Fruit fly (Drosophila melanogaster): Measurements from ENCODE around the gene Phlpp.
A peak's percentile ranks its signal among the peaks of the same experiment; 100 is the strongest.

Gene Phlpp

DNA sequence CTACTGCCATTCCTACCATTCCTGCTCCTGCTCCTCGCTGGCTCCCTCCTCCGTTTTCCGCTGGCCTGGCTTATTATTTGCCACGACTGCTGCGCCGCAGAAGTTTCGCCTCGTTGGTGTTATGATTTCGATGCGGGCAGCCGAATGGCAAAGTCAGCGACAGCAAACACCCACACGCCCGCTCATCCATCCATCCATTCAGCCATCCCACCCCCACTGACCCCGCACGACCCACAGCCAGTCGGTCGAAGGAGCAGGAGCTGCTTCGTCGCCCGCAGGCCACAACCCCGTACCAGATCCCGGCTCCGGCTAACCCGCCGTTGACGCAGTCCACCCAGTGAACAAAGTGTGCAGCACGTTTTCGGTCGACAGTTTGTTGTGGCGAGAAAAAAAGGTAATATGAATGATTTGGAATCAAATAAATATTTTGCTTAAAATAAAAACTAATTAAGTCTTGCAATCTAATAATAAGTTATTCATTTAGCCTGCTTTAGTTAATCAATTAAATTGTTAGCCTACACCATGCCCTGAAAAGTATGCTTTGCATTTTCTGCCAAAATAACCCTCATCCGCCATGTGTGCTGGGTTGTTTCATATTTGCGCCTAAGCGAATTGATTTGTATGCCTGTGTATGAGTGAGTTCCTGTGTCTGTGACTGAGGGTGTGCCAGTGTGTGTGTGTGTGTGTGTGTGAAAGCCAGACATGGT, 32.3 kb upstream of the Phlpp start (continued):
- TF ChIP-seq CG6683 (GFP tag; optimal IDR thresholded peaks at IDR 0.05): peak; percentile 65
- TF ChIP-seq sc (optimal IDR thresholded peaks at IDR 0.05): no peak
- TF ChIP-seq sc (GFP tag; optimal IDR thresholded peaks at IDR 0.05): no peak
- no peak for TF ChIP-seq Side (GFP tag; optimal IDR thresholded peaks at IDR 0.05)
- peak; percentile 44 for TF ChIP-seq CG10209 (GFP tag; optimal IDR thresholded peaks at IDR 0.05)
- TF ChIP-seq CG18764 (GFP tag; optimal IDR thresholded peaks at IDR 0.05): no peak
- TF ChIP-seq vfl (GFP tag; optimal IDR thresholded peaks at IDR 0.05): no peak
- TF ChIP-seq CrebB (tag; optimal IDR thresholded peaks at IDR 0.05): peak; percentile 16
- no peak for TF ChIP-seq CG4820 (GFP tag; optimal IDR thresholded peaks at IDR 0.05)
- no peak; the same call in none of the 2 replicates for TF ChIP-seq lmd (GFP tag; IDR thresholded peaks at IDR 0.05)
- no peak for TF ChIP-seq CG11085 (GFP tag; IDR thresholded peaks at IDR 0.05)
- peak; percentile 58 for TF ChIP-seq bcd (GFP tag; optimal IDR thresholded peaks at IDR 0.05)
- TF ChIP-seq sens-2 (GFP tag; IDR thresholded peaks at IDR 0.05): no peak
- no peak for TF ChIP-seq ase (GFP tag; IDR thresholded peaks at IDR 0.05)
- TF ChIP-seq D (optimal IDR thresholded peaks at IDR 0.05): no peak
- TF ChIP-seq D (GFP tag; optimal IDR thresholded peaks at IDR 0.05): no peak
- TF ChIP-seq al (GFP tag; IDR thresholded peaks at IDR 0.05): peak; percentile 18; the same call in 1 of the 2 replicates
- TF ChIP-seq MESR4 (GFP tag; optimal IDR thresholded peaks at IDR 0.05): no peak
- TF ChIP-seq Dfd (GFP tag; optimal IDR thresholded peaks at IDR 0.05): no peak
- no peak for TF ChIP-seq dmrt11E (tag; optimal IDR thresholded peaks at IDR 0.05)
- TF ChIP-seq CG18619 (GFP tag; optimal IDR thresholded peaks at IDR 0.05): peak; percentile 60
- peak; percentile 44 for TF ChIP-seq CG12659 (GFP tag; optimal IDR thresholded peaks at IDR 0.05)
- no peak for TF ChIP-seq CG11398 (GFP tag; optimal IDR thresholded peaks at IDR 0.05)
- TF ChIP-seq dan (GFP tag; IDR thresholded peaks at IDR 0.05): no peak
- TF ChIP-seq Mad (GFP tag; optimal IDR thresholded peaks at IDR 0.05): no peak
- TF ChIP-seq CG33213 (GFP tag; optimal IDR thresholded peaks at IDR 0.05): no peak
- no peak for TF ChIP-seq rib (GFP tag; IDR thresholded peaks at IDR 0.05)
- peak; percentile 66 for TF ChIP-seq CG12391 (tag; optimal IDR thresholded peaks at IDR 0.05)
- peak; percentile 58 for TF ChIP-seq Dek (tag; optimal IDR thresholded peaks at IDR 0.05)
- no peak for TF ChIP-seq zen (tag; optimal IDR thresholded peaks at IDR 0.05)
- no peak for TF ChIP-seq CG14710 (tag; optimal IDR thresholded peaks at IDR 0.05)
- peak; percentile 35 for TF ChIP-seq odd (GFP tag; optimal IDR thresholded peaks at IDR 0.05)
- no peak for TF ChIP-seq HLH4C (GFP tag; IDR thresholded peaks at IDR 0.05; ENCODE audit: partially characterized antibody)
- no peak for TF ChIP-seq CG43689 (GFP tag; IDR thresholded peaks at IDR 0.05)
- TF ChIP-seq GATAe (GFP tag; conservative IDR thresholded peaks at IDR 0.05): no peak
- TF ChIP-seq eve (GFP tag; optimal IDR thresholded peaks at IDR 0.05): no peak
- TF ChIP-seq stwl (tag; optimal IDR thresholded peaks at IDR 0.05): no peak
- no peak; the same call in 2 of the 3 replicates for TF ChIP-seq tgo (GFP tag; IDR thresholded peaks at IDR 0.05)
- TF ChIP-seq CG14050 (GFP tag; IDR thresholded peaks at IDR 0.05): no peak
- no peak for TF ChIP-seq fu2 (GFP tag; optimal IDR thresholded peaks at IDR 0.05)
- no peak for TF ChIP-seq C15 (GFP tag; IDR thresholded peaks at IDR 0.05)
- TF ChIP-seq Ssrp (tag; optimal IDR thresholded peaks at IDR 0.05): no peak
- TF ChIP-seq sens (GFP tag): peak; percentile 48
- peak; percentile 27 for TF ChIP-seq CG4424 (GFP tag; optimal IDR thresholded peaks at IDR 0.05)
- TF ChIP-seq Oli (tag; optimal IDR thresholded peaks at IDR 0.05): peak; percentile 57
- no peak for TF ChIP-seq dm (GFP tag; optimal IDR thresholded peaks at IDR 0.05)
- no peak for TF ChIP-seq CG11247 (GFP tag; IDR thresholded peaks at IDR 0.05)
- TF ChIP-seq CG2678 (tag; optimal IDR thresholded peaks at IDR 0.05): peak; percentile 86
- TF ChIP-seq Doc2 (GFP tag; IDR thresholded peaks at IDR 0.05): no peak
- TF ChIP-seq CG2116 (GFP tag; optimal IDR thresholded peaks at IDR 0.05): no peak
- peak; percentile 40 for TF ChIP-seq CG10267 (tag; optimal IDR thresholded peaks at IDR 0.05)

Measured in whole organism, embryonic.